Fruit fly (Drosophila melanogaster): ENCODE results near the gene CG4619.
A peak's percentile ranks its signal among the peaks of the same experiment; 100 is the strongest.

The CG4619 gene

dm6 chr2L:9938631-9939256 is at the start of gene CG4619, which contains the start of gene Datp:
Gene CG4619, plus strand, starts transcription at chr2L:9938863.
Gene Datp, minus strand, starts transcription at chr2L:9938790.
- peak; percentile 26 for TF ChIP-seq tx (GFP tag; optimal IDR thresholded peaks at IDR 0.05)
- no peak for TF ChIP-seq dati (GFP tag; IDR thresholded peaks at IDR 0.05)
- TF ChIP-seq croc (GFP tag; conservative IDR thresholded peaks at IDR 0.05) = peak; percentile 24; the same call in 1 of the 3 replicates
- no peak for TF ChIP-seq BtbVII (GFP tag; optimal IDR thresholded peaks at IDR 0.05)
- peak; percentile 54; the same call in 1 of the 2 replicates for TF ChIP-seq cas (GFP tag; IDR thresholded peaks at IDR 0.05)
- TF ChIP-seq Neu2 (GFP tag; optimal IDR thresholded peaks at IDR 0.05; ENCODE audit: borderline replicate concordance) = peak; percentile 50
- TF ChIP-seq ftz-f1 (GFP tag; optimal IDR thresholded peaks at IDR 0.05) = no peak
- TF ChIP-seq CG14860 (GFP tag; IDR thresholded peaks at IDR 0.05; ENCODE audit: partially characterized antibody) = 0 out of 3 replicates have a peak, but pooled peaks have one; percentile 7
- peak; percentile 49 for TF ChIP-seq da (GFP tag; optimal IDR thresholded peaks at IDR 0.05)
- no peak for TF ChIP-seq Sox100B (GFP tag; optimal IDR thresholded peaks at IDR 0.05)
- no peak for TF ChIP-seq CG33557 (GFP tag; optimal IDR thresholded peaks at IDR 0.05)
- TF ChIP-seq NFAT (GFP tag; IDR thresholded peaks at IDR 0.05) = peak; percentile 76
- TF ChIP-seq her (GFP tag; optimal IDR thresholded peaks at IDR 0.05) = peak; percentile 54
- TF ChIP-seq ssp (GFP tag; IDR thresholded peaks at IDR 0.05) = no peak
- TF ChIP-seq CG3163 (GFP tag; optimal IDR thresholded peaks at IDR 0.05) = peak; percentile 13
- TF ChIP-seq dysf (GFP tag; IDR thresholded peaks at IDR 0.05) = peak; percentile 55; the same call in 2 of the 3 replicates
- TF ChIP-seq Trl (optimal IDR thresholded peaks at IDR 0.05) = peak in 1 of 2 experiments; percentile 15
- TF ChIP-seq Trl (GFP tag; optimal IDR thresholded peaks at IDR 0.05) = peak; percentile 64
- peak; percentile 64 for TF ChIP-seq CG33213 (GFP tag; optimal IDR thresholded peaks at IDR 0.05)
- TF ChIP-seq NC2β (GFP tag; optimal IDR thresholded peaks at IDR 0.05) = peak; percentile 22
- peak; percentile 39 for TF ChIP-seq CG9817 (tag; optimal IDR thresholded peaks at IDR 0.05)
- peak; percentile 43 for TF ChIP-seq vfl (GFP tag; optimal IDR thresholded peaks at IDR 0.05)
- TF ChIP-seq mirr (GFP tag; optimal IDR thresholded peaks at IDR 0.05) = peak; percentile 53
- TF ChIP-seq salm (tag; optimal IDR thresholded peaks at IDR 0.05) = no peak
- peak; percentile 6 for TF ChIP-seq CG10979 (tag; optimal IDR thresholded peaks at IDR 0.05)
- TF ChIP-seq wek (GFP tag; optimal IDR thresholded peaks at IDR 0.05) = no peak
- peak; percentile 29; the same call in 1 of the 2 replicates for TF ChIP-seq CG17328 (GFP tag; IDR thresholded peaks at IDR 0.05)
- peak; percentile 32; the same call in 1 of the 2 replicates for TF ChIP-seq E2f2 (GFP tag; IDR thresholded peaks at IDR 0.05)
- peak; percentile 0 for TF ChIP-seq ewg (GFP tag; optimal IDR thresholded peaks at IDR 0.05)
- TF ChIP-seq B-H1 (GFP tag; IDR thresholded peaks at IDR 0.05) = no peak
- peak; percentile 8; the same call in 1 of the 2 replicates for TF ChIP-seq Bgb (GFP tag; IDR thresholded peaks at IDR 0.05; ENCODE audit: partially characterized antibody)
- peak; percentile 13 for TF ChIP-seq CG12219 (GFP tag; optimal IDR thresholded peaks at IDR 0.05)
- peak; percentile 37 for TF ChIP-seq CG14710 (tag; optimal IDR thresholded peaks at IDR 0.05)
- TF ChIP-seq Max (GFP tag; optimal IDR thresholded peaks at IDR 0.05) = peak; percentile 46
- no peak for TF ChIP-seq CG3407 (GFP tag; optimal IDR thresholded peaks at IDR 0.05)
- peak; percentile 32 for TF ChIP-seq CG3281 (GFP tag; optimal IDR thresholded peaks at IDR 0.05)
- peak; percentile 63; the same call in 1 of the 2 replicates for TF ChIP-seq vvl (GFP tag; IDR thresholded peaks at IDR 0.05)
- no peak for TF ChIP-seq CG16779 (GFP tag; IDR thresholded peaks at IDR 0.05)
- TF ChIP-seq CG18599 (GFP tag; optimal IDR thresholded peaks at IDR 0.05) = peak; percentile 72
- TF ChIP-seq wdn (GFP tag; IDR thresholded peaks at IDR 0.05) = 0 out of 2 replicates have a peak, but pooled peaks have one; percentile 20
- TF ChIP-seq shn (GFP tag; optimal IDR thresholded peaks at IDR 0.05) = peak; percentile 76
- TF ChIP-seq grn (GFP tag; optimal IDR thresholded peaks at IDR 0.05) = no peak
- 0 out of 2 replicates have a peak, but pooled peaks have one; percentile 6 for TF ChIP-seq CG1024 (GFP tag; IDR thresholded peaks at IDR 0.05)
- TF ChIP-seq HLHmδ (GFP tag; optimal IDR thresholded peaks at IDR 0.05) = no peak
- TF ChIP-seq Antp (GFP tag; optimal IDR thresholded peaks at IDR 0.05) = peak; percentile 33
- TF ChIP-seq ac (GFP tag; optimal IDR thresholded peaks at IDR 0.05) = no peak
- no peak for TF ChIP-seq CG10462 (GFP tag; optimal IDR thresholded peaks at IDR 0.05)
- TF ChIP-seq zen (tag; optimal IDR thresholded peaks at IDR 0.05) = peak; percentile 67
- TF ChIP-seq CG14965 (GFP tag; optimal IDR thresholded peaks at IDR 0.05; ENCODE audit: borderline replicate concordance) = no peak
- TF ChIP-seq TFAM (GFP tag; optimal IDR thresholded peaks at IDR 0.05) = no peak
